Worm (Caenorhabditis elegans) whole organism, late embryonic: ENCODE data around the gene atp-5.

ENCODE experiments used
- C08G9.2 ChIP-seq: sonication (generic microtip); optimal IDR thresholded peaks from 2 replicates; lab custom pipeline; 2016; ENCODE audit warnings: mild to moderate bottlenecking, missing genetic modification characterization, moderate library complexity, missing compliant biosample characterization
- C38D4.7 ChIP-seq: fragments of 200-800 bp; sonication (Bioruptor generic); optimal IDR thresholded peaks from 2 replicates; lab custom pipeline; 2018; ENCODE audit warnings: mild to moderate bottlenecking, missing genetic modification characterization, moderate library complexity, missing compliant biosample characterization
- K02D7.2 ChIP-seq: sonication (generic microtip); optimal IDR thresholded peaks from 2 replicates; lab custom pipeline; 2017; ENCODE audit warnings: mild to moderate bottlenecking, missing genetic modification characterization, missing compliant biosample characterization
- T23F11.4 ChIP-seq: fragments of 200-800 bp; sonication (Bioruptor generic); optimal IDR thresholded peaks from 2 replicates; lab custom pipeline; 2018; ENCODE audit warnings: mild to moderate bottlenecking, missing genetic modification characterization, missing compliant biosample characterization
- Y22D7AL.16 ChIP-seq: sonication (generic microtip); optimal IDR thresholded peaks from 2 replicates; lab custom pipeline; 2016; ENCODE audit warnings: missing genetic modification characterization, missing compliant biosample characterization
- ama-1 ChIP-seq: fragments of 150-350 bp; optimal IDR thresholded peaks from 2 replicates; lab custom pipeline; 2014
- ceh-18 ChIP-seq: sonication (generic microtip); optimal IDR thresholded peaks from 2 replicates; lab custom pipeline; 2016; ENCODE audit warnings: missing genetic modification characterization, missing compliant biosample characterization
- ceh-19 ChIP-seq: fragments of 200-800 bp; sonication (Bioruptor generic); optimal IDR thresholded peaks from 2 replicates; lab custom pipeline; 2018; ENCODE audit warnings: mild to moderate bottlenecking, missing genetic modification characterization, missing compliant biosample characterization
- ceh-22 ChIP-seq: sonication (generic microtip); optimal IDR thresholded peaks from 2 replicates; lab custom pipeline; 2017; ENCODE audit warnings: missing biosample characterization, missing genetic modification characterization
- ceh-24 ChIP-seq: sonication (generic microtip); optimal IDR thresholded peaks from 2 replicates; lab custom pipeline; 2016; ENCODE audit warnings: mild to moderate bottlenecking, missing genetic modification characterization, missing compliant biosample characterization
- ceh-45 ChIP-seq: fragments of 200-800 bp; sonication (Bioruptor generic); IDR thresholded peaks from 2 replicates; pipeline ENCODE4 v1.3.6; 2022; ENCODE audit warnings: missing genetic modification reagents, missing genetic modification characterization, missing compliant biosample characterization
- ceh-6 ChIP-seq: fragments of 200-800 bp; sonication (Bioruptor generic); optimal IDR thresholded peaks from 2 replicates; lab custom pipeline; 2018; ENCODE audit warnings: mild to moderate bottlenecking, missing genetic modification characterization, missing compliant biosample characterization
- dve-1 ChIP-seq: sonication (generic microtip); optimal IDR thresholded peaks from 2 replicates; lab custom pipeline; 2017; ENCODE audit warnings: antibody characterized with exemption, mild to moderate bottlenecking, missing genetic modification characterization, missing compliant biosample characterization
- elt-2 ChIP-seq: sonication (generic microtip); optimal IDR thresholded peaks from 2 replicates; lab custom pipeline; 2016; ENCODE audit warnings: missing genetic modification reagents, missing genetic modification characterization, missing compliant biosample characterization
- ets-4 ChIP-seq: sonication (generic microtip); optimal IDR thresholded peaks from 2 replicates; lab custom pipeline; 2016; ENCODE audit warnings: missing genetic modification characterization, missing compliant biosample characterization
- fax-1 ChIP-seq: sonication (generic microtip); optimal IDR thresholded peaks from 2 replicates; lab custom pipeline; 2016; ENCODE audit warnings: missing genotype, missing genetic modification characterization, missing compliant biosample characterization
- fkh-10 ChIP-seq: fragments of 150-350 bp; optimal IDR thresholded peaks from 2 replicates; lab custom pipeline; 2014; ENCODE audit warnings: missing biosample characterization, missing genetic modification reagents, missing genetic modification characterization
- hlh-6 ChIP-seq: sonication (generic microtip); optimal IDR thresholded peaks from 2 replicates; lab custom pipeline; 2016; ENCODE audit warnings: missing genotype, missing genetic modification characterization, missing compliant biosample characterization
- hlh-8 ChIP-seq: sonication (generic microtip); optimal IDR thresholded peaks from 2 replicates; lab custom pipeline; 2016; ENCODE audit warnings: missing genotype, missing genetic modification characterization, missing compliant biosample characterization
- npax-4 ChIP-seq: sonication (generic microtip); optimal IDR thresholded peaks from 2 replicates; lab custom pipeline; 2016; ENCODE audit warnings: missing genetic modification characterization, missing compliant biosample characterization
- pag-3 ChIP-seq: sonication (generic microtip); optimal IDR thresholded peaks from 2 replicates; lab custom pipeline; 2016; ENCODE audit warnings: missing compliant biosample characterization, missing genetic modification characterization, borderline replicate concordance
- pax-1 ChIP-seq: fragments of 150-350 bp; optimal IDR thresholded peaks from 2 replicates; lab custom pipeline; 2014; ENCODE audit warnings: missing biosample characterization, missing genetic modification characterization
- ref-2 ChIP-seq: sonication (generic microtip); optimal IDR thresholded peaks from 2 replicates; lab custom pipeline; 2016; ENCODE audit warnings: missing genetic modification characterization, missing compliant biosample characterization
- rnt-1 ChIP-seq: sonication (generic microtip); optimal IDR thresholded peaks from 2 replicates; lab custom pipeline; 2016; ENCODE audit warnings: missing genetic modification characterization, missing compliant biosample characterization
- sdc-2 ChIP-seq: sonication (generic microtip); optimal IDR thresholded peaks from 2 replicates; lab custom pipeline; 2016; ENCODE audit warnings: missing genotype, missing genetic modification characterization, missing compliant biosample characterization
- sox-2 ChIP-seq: fragments of 200-800 bp; sonication (Bioruptor generic); IDR thresholded peaks from 2 replicates; pipeline ENCODE4 v1.3.6; 2022; ENCODE audit warnings: missing genetic modification reagents, missing genetic modification characterization, missing compliant biosample characterization
- syd-9 ChIP-seq: sonication (generic microtip); optimal IDR thresholded peaks from 2 replicates; lab custom pipeline; 2016; ENCODE audit warnings: mild to moderate bottlenecking, missing genetic modification characterization, moderate library complexity, missing compliant biosample characterization
- tbx-2 ChIP-seq: sonication (generic microtip); optimal IDR thresholded peaks from 2 replicates; lab custom pipeline; 2016; ENCODE audit warnings: missing genetic modification characterization, missing compliant biosample characterization
- unc-3 ChIP-seq, 2 experiments: fragments of 200-800 bp in 1 of 2; sonication (Bioruptor generic) in 1 of 2; sonication (generic microtip) in 1 of 2; conservative IDR thresholded peaks in 1 of 2; optimal IDR thresholded peaks in 1 of 2; 2 replicates each; pipeline versions ENCODE4 v1.3.6 to Lab custom; 2016 to 2022; ENCODE audit warnings: missing compliant biosample characterization in 2 of 2, missing genetic modification characterization in 2 of 2, missing genetic modification reagents in 1 of 2
- unc-42 ChIP-seq: sonication (generic microtip); optimal IDR thresholded peaks from 2 replicates; lab custom pipeline; 2016; ENCODE audit warnings: missing genotype, missing genetic modification characterization, missing compliant biosample characterization
- unc-86 ChIP-seq: sonication (generic microtip); optimal IDR thresholded peaks from 2 replicates; lab custom pipeline; 2016; ENCODE audit warnings: missing genetic modification characterization, missing compliant biosample characterization
- zip-5 ChIP-seq: sonication (generic microtip); optimal IDR thresholded peaks from 2 replicates; lab custom pipeline; 2016; ENCODE audit warnings: missing genetic modification characterization, missing compliant biosample characterization

The atp-5 gene

DNA sequence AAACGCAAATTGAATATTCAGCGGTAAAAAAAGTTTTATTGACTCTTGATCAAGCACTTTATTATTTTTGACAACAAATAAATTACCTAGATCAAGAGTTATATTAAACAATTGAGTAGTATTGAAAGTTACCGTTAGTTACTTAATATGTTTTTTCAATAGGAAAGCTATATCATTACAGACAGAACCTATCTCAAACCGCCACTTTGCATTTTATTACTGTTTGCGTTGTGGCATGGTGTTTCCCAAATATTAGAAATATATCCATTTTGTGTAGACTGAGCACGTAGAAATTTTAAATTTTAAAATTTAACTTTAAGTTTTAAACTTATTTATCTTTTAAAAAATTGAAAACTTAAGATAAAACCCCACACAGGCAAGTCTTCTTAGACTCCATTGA, 19.3 kb downstream of the atp-5 start:
- TF ChIP-seq ref-2 (tag; lab: Kevin White, UChicago) (no peak), ceh-19 (GFP tag; lab: Kevin White, UChicago) (no peak), C08G9.2 (tag; lab: Kevin White, UChicago) (no peak), unc-3 (GFP tag; conservative IDR thresholded peaks at IDR 0.05; lab: Robert Waterston, UW) (no peak), unc-3 (tag; optimal IDR thresholded peaks at IDR 0.05; lab: Kevin White, UChicago) (no peak), ceh-24 (no peak), ceh-6 (GFP tag; lab: Kevin White, UChicago) (no peak), ets-4 (no peak), npax-4 (tag; lab: Kevin White, UChicago) (no peak), dve-1 (tag; lab: Kevin White, UChicago) (no peak), K02D7.2 (tag; lab: Kevin White, UChicago) (no peak), ceh-18 (tag; lab: Kevin White, UChicago) (no peak), ceh-22 (tag; lab: Kevin White, UChicago) (no peak), C38D4.7 (GFP tag; lab: Kevin White, UChicago) (no peak), T23F11.4 (no peak), sdc-2 (tag; lab: Kevin White, UChicago) (no peak), fax-1 (tag; lab: Kevin White, UChicago) (no peak), zip-5 (tag; lab: Kevin White, UChicago) (no peak)

DNA sequence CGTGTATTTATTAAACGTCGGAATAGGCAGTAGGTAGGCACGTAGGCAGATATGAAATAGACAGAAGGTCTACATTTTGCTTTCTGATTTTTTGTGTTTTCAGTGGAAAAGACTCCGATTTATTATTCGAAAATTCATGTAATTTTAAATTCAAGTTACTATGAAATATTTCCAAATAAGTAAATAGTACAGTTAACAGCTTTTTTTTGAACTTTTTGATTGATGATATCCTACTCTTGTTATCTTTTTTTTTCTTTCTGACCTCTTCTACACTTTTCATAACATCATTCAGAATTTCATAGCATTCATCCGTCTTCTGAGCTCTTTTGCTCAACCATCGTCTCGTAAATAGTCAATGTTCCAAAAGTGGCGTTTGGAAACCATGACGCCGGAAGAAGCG, 25.1 kb downstream of the atp-5 start, which contains the start of gene cdkl-1:
TSS of gene cdkl-1 (plus strand) at position 301 of the 400 bp plus-strand sequence.
- no peak for TF ChIP-seq pag-3 (tag; lab: Kevin White, UChicago)
- no peak for TF ChIP-seq hlh-6
- no peak for TF ChIP-seq ceh-45
- no peak for TF ChIP-seq pax-1 (tag; lab: Kevin White, UChicago)
- TF ChIP-seq, all 69 proteins: peak for 0

DNA sequence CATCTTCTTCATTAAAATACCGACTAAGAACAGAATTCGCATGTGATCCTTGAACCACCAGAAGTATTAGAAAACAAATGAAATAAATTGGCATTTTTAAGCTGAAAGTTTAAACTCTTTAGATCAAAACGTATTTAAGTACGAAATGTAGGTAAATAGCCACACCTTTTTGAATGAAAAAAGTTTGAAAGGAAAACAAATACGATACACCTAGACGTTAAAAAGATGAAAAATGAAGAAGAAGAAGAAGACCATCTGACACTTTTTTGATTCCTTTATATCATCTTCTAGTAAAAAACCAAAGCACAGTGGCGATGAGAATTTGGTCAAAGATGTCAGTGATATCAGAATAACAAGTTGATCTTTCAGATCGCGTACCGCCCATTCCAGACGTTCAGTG, 27.8 kb downstream of the atp-5 start, which contains the start of gene Y42A5A.3:
TSS of gene Y42A5A.3 (minus strand) at position 101 of the 400 bp plus-strand sequence.
- TF ChIP-seq hlh-8 (tag; lab: Kevin White, UChicago): no peak
- TF ChIP-seq fkh-10 (GFP tag; lab: Kevin White, UChicago): no peak

- TF ChIP-seq Y22D7AL.16 (tag; lab: Kevin White, UChicago) (no peak), ceh-19 (GFP tag; lab: Kevin White, UChicago) (no peak), unc-3 (GFP tag; conservative IDR thresholded peaks at IDR 0.05; lab: Robert Waterston, UW) (no peak), unc-3 (tag; optimal IDR thresholded peaks at IDR 0.05; lab: Kevin White, UChicago) (no peak), tbx-2 (tag; lab: Kevin White, UChicago) (no peak), ama-1 (lab: Kevin White, UChicago) (no peak), syd-9 (no peak), elt-2 (tag; lab: Kevin White, UChicago) (no peak), ceh-18 (tag; lab: Kevin White, UChicago) (no peak), sox-2 (no peak), hlh-6 (no peak), unc-86 (tag; lab: Kevin White, UChicago) (no peak), rnt-1 (tag; lab: Kevin White, UChicago) (no peak)
Measured at ce11 chrV:11094698-11095097, 29.0 kb downstream of the atp-5 start.

DNA sequence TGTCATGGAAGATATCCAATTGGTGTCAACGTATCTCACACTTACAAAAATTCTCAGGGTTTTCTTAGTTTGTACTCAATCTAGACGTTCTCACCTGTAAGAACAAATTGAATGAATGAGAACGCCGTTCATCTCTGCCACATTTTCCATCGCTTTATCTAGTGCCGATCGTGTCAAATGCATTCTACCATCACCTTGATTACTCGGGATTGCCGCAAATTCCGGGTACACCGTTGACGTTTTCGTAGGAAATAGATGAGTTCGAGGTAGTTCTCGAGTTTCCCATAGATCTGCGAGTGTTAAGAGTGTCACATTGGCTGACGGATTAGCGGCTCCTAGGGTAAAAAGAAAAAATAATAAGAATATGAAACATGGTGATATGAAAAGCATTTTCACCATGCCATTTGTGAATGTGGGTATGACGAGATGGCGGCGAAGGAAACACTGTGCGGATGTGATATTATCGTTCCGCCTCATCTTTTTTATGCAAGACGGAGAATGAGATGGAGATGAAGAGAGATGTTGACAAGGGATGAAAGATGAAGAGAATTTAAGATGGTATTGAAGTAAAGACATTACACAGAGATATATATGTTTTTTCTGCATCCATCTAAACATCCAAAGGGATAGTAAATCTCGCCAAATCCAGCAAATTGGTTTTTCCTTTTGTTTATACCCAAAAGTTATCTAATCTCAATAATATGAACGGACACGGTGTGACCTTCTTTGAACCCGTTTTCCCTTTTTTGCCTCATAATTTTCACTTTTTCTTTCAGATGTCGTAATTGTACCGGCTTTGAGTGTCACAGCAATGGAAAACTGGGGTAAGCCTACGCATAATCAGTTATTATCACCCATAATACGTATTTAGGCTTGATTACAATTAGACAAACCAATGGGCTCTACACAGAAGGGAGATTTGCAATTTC, 30.2 kb downstream of the atp-5 start, which contains the start of gene lact-8:
TSS of gene lact-8 (minus strand) at position 445 of the 929 bp plus-strand sequence.
- TF ChIP-seq unc-86 (tag; lab: Kevin White, UChicago) (no peak), rnt-1 (tag; lab: Kevin White, UChicago) (peak; percentile 69), unc-42 (tag; lab: Kevin White, UChicago) (no peak)
